Worm (Caenorhabditis elegans) whole organism, L1 larva: Measurements from ENCODE around the gene nlp-25.

Experiments
- C34B4.2 ChIP-seq: sonication (generic microtip); optimal IDR thresholded peaks from 2 replicates; lab custom pipeline; 2017; ENCODE audit warnings: mild to moderate bottlenecking, missing genetic modification characterization, missing compliant biosample characterization
- aly-2 ChIP-seq: fragments of 150-350 bp; optimal IDR thresholded peaks from 2 replicates; lab custom pipeline; 2014; ENCODE audit warnings: missing biosample characterization, missing genetic modification characterization
- blmp-1 ChIP-seq: fragments of 150-350 bp; optimal IDR thresholded peaks from 2 replicates; lab custom pipeline; 2014; ENCODE audit warnings: missing biosample characterization, missing genetic modification characterization
- ceh-88 ChIP-seq: fragments of 200-800 bp; sonication (Bioruptor generic); IDR thresholded peaks from 2 replicates; pipeline ENCODE4 v1.3.6; 2022; ENCODE audit warnings: missing genetic modification characterization, missing compliant biosample characterization
- ceh-90 ChIP-seq: sonication (generic microtip); optimal IDR thresholded peaks from 2 replicates; lab custom pipeline; 2016; ENCODE audit warnings: missing genetic modification characterization, missing compliant biosample characterization
- ces-1 ChIP-seq: fragments of 150-350 bp; optimal IDR thresholded peaks from 2 replicates; lab custom pipeline; 2014; ENCODE audit warnings: missing biosample characterization, missing genetic modification reagents, missing genetic modification characterization
- dpl-1 ChIP-seq, 3 experiments: fragments of 150-350 bp in 2 of 3; sonication (generic microtip) in 1 of 3; optimal IDR thresholded peaks; 2 replicates each; lab custom pipeline; 2014 to 2017; ENCODE audit warnings: missing biosample characterization in 3 of 3, missing genetic modification characterization in 3 of 3, missing genetic modification reagents in 3 of 3
- efl-1 ChIP-seq, 4 experiments: fragments of 150-350 bp; optimal IDR thresholded peaks in 3 of 4; peaks in 1 of 4; 1 replicate in 1 of 4; 2 replicates in 3 of 4; lab custom pipeline; 2014; ENCODE audit warnings: missing biosample characterization in 2 of 4, missing genetic modification characterization in 2 of 4, missing genetic modification reagents in 2 of 4
- egl-27 ChIP-seq, 2 experiments: fragments of 150-350 bp in 1 of 2; sonication (generic microtip); optimal IDR thresholded peaks; 3 replicates each; lab custom pipeline; 2017 to 2018; ENCODE audit warnings: missing biosample characterization in 2 of 2, missing genetic modification characterization in 2 of 2, missing genetic modification reagents in 2 of 2
- elt-3 ChIP-seq, 6 experiments: fragments of 150-350 bp in 1 of 6; sonication (generic microtip); optimal IDR thresholded peaks; 2 replicates each; lab custom pipeline; 2017 to 2018; ENCODE audit warnings: missing biosample characterization in 6 of 6, missing genetic modification characterization in 6 of 6, inconsistent platforms in 1 of 6
- ets-5 ChIP-seq: fragments of 200-800 bp; sonication (Bioruptor generic); IDR thresholded peaks from 2 replicates; pipeline ENCODE4 v1.3.6; 2022; ENCODE audit warnings: missing genetic modification characterization, missing compliant biosample characterization
- fkh-10 ChIP-seq: sonication (generic microtip); optimal IDR thresholded peaks from 2 replicates; lab custom pipeline; 2017; ENCODE audit warnings: missing biosample characterization, missing genetic modification reagents, missing genetic modification characterization
- fkh-4 ChIP-seq: sonication (generic microtip); optimal IDR thresholded peaks from 2 replicates; lab custom pipeline; 2016; ENCODE audit warnings: missing compliant biosample characterization, missing genetic modification characterization, borderline replicate concordance
- grh-1 ChIP-seq: fragments of 200-800 bp; sonication (Bioruptor generic); IDR thresholded peaks from 2 replicates; pipeline ENCODE4 v1.3.6; 2022; ENCODE audit warnings: missing genetic modification reagents, missing genetic modification characterization, missing compliant biosample characterization
- hlh-17 ChIP-seq: fragments of 200-800 bp; sonication (Bioruptor generic); optimal IDR thresholded peaks from 2 replicates; lab custom pipeline; 2018; ENCODE audit warnings: missing genetic modification characterization, mild to moderate bottlenecking, missing compliant biosample characterization, moderate library complexity, borderline replicate concordance
- hpl-2 ChIP-seq: fragments of 150-350 bp; optimal IDR thresholded peaks from 2 replicates; lab custom pipeline; 2014; ENCODE audit warnings: missing biosample characterization, missing genetic modification reagents, missing genetic modification characterization
- lin-13 ChIP-seq: fragments of 150-350 bp; optimal IDR thresholded peaks from 2 replicates; lab custom pipeline; 2014; ENCODE audit warnings: missing biosample characterization, missing genetic modification reagents, missing genetic modification characterization
- lin-35 ChIP-seq, 2 experiments: fragments of 150-350 bp; optimal IDR thresholded peaks; 2 replicates each; lab custom pipeline; 2014; ENCODE audit warnings: missing biosample characterization in 2 of 2, missing genetic modification characterization in 2 of 2, missing genetic modification reagents in 2 of 2
- mdl-1 ChIP-seq, 2 experiments: fragments of 150-350 bp; optimal IDR thresholded peaks; 2 replicates each; lab custom pipeline; 2014 to 2017; ENCODE audit warnings: missing biosample characterization in 2 of 2, missing genetic modification characterization in 2 of 2, inconsistent platforms in 1 of 2
- mef-2 ChIP-seq: fragments of 150-350 bp; optimal IDR thresholded peaks from 2 replicates; lab custom pipeline; 2014; ENCODE audit warnings: missing biosample characterization, missing genetic modification characterization
- nhr-237 ChIP-seq: fragments of 150-350 bp; optimal IDR thresholded peaks from 2 replicates; lab custom pipeline; 2014; ENCODE audit warnings: missing biosample characterization, missing genetic modification characterization
- nhr-28 ChIP-seq: fragments of 150-350 bp; optimal IDR thresholded peaks from 2 replicates; lab custom pipeline; 2014; ENCODE audit warnings: missing biosample characterization, missing genetic modification characterization
- nhr-47 ChIP-seq: sonication (generic microtip); optimal IDR thresholded peaks from 2 replicates; lab custom pipeline; 2016; ENCODE audit warnings: mild to moderate bottlenecking, missing genetic modification characterization, moderate library complexity, missing compliant biosample characterization
- nhr-76 ChIP-seq: sonication (generic microtip); optimal IDR thresholded peaks from 2 replicates; lab custom pipeline; 2017; ENCODE audit warnings: missing biosample characterization, missing genetic modification characterization
- nhr-84 ChIP-seq: sonication (generic microtip); optimal IDR thresholded peaks from 2 replicates; lab custom pipeline; 2017; ENCODE audit warnings: missing biosample characterization, missing genetic modification characterization
- nhr-85 ChIP-seq: sonication (generic microtip); peaks from one replicate; lab custom pipeline; 2016; ENCODE audit warnings: missing genetic modification characterization, inconsistent platforms, missing compliant biosample characterization
- nhr-90 ChIP-seq: sonication (generic microtip); optimal IDR thresholded peaks from 2 replicates; lab custom pipeline; 2016; ENCODE audit warnings: mild to moderate bottlenecking, missing genetic modification characterization, missing compliant biosample characterization; ENCODE audit not compliant: poor library complexity
- pag-3 ChIP-seq: sonication (generic microtip); optimal IDR thresholded peaks from 2 replicates; lab custom pipeline; 2017; ENCODE audit warnings: missing genetic modification characterization, mild to moderate bottlenecking, missing compliant biosample characterization, antibody characterized with exemption, borderline replicate concordance; ENCODE audit not compliant: insufficient read depth
- pax-3 ChIP-seq: fragments of 200-800 bp; sonication (Bioruptor generic); optimal IDR thresholded peaks from 2 replicates; lab custom pipeline; 2018; ENCODE audit warnings: mild to moderate bottlenecking, missing genetic modification characterization, moderate library complexity, missing compliant biosample characterization
- pqm-1 ChIP-seq: sonication (generic microtip); optimal IDR thresholded peaks from 3 replicates; lab custom pipeline; 2017; ENCODE audit warnings: missing biosample characterization, missing genetic modification characterization
- sptf-1 ChIP-seq: fragments of 150-350 bp; optimal IDR thresholded peaks from 2 replicates; lab custom pipeline; 2014; ENCODE audit warnings: missing biosample characterization, missing genetic modification characterization
- swsn-7 ChIP-seq: sonication (generic microtip); optimal IDR thresholded peaks from 2 replicates; lab custom pipeline; 2016; ENCODE audit warnings: missing genetic modification characterization, missing compliant biosample characterization
- tbx-2 ChIP-seq: sonication (generic microtip); optimal IDR thresholded peaks from 2 replicates; lab custom pipeline; 2016; ENCODE audit warnings: missing genetic modification characterization, missing compliant biosample characterization
- unc-30 ChIP-seq: sonication (generic microtip); optimal IDR thresholded peaks from 2 replicates; lab custom pipeline; 2017; ENCODE audit warnings: missing biosample characterization, missing genetic modification characterization
- unc-86 ChIP-seq: sonication (generic microtip); optimal IDR thresholded peaks from 2 replicates; lab custom pipeline; 2016; ENCODE audit warnings: missing genetic modification characterization, missing compliant biosample characterization
- unc-98 ChIP-seq: fragments of 200-800 bp; sonication (Bioruptor generic); IDR thresholded peaks from 2 replicates; pipeline ENCODE4 v1.3.6; 2022; ENCODE audit warnings: missing genetic modification characterization, missing compliant biosample characterization
- xbp-1 ChIP-seq: sonication (generic microtip); optimal IDR thresholded peaks from 2 replicates; lab custom pipeline; 2016; ENCODE audit warnings: missing genetic modification characterization, missing compliant biosample characterization
- zag-1 ChIP-seq: fragments of 150-350 bp; optimal IDR thresholded peaks from 2 replicates; lab custom pipeline; 2014; ENCODE audit warnings: missing biosample characterization, missing genetic modification characterization
- zip-4 ChIP-seq: fragments of 200-800 bp; sonication (Bioruptor generic); optimal IDR thresholded peaks from 2 replicates; lab custom pipeline; 2018; ENCODE audit warnings: mild to moderate bottlenecking, missing genetic modification characterization, moderate library complexity, missing compliant biosample characterization
- ztf-11 ChIP-seq, 2 experiments: sonication (generic microtip); optimal IDR thresholded peaks; 2 replicates each; lab custom pipeline; 2016 to 2017; ENCODE audit warnings: missing genetic modification characterization in 2 of 2, missing biosample characterization in 1 of 2, missing compliant biosample characterization in 1 of 2

The nlp-25 gene

DNA sequence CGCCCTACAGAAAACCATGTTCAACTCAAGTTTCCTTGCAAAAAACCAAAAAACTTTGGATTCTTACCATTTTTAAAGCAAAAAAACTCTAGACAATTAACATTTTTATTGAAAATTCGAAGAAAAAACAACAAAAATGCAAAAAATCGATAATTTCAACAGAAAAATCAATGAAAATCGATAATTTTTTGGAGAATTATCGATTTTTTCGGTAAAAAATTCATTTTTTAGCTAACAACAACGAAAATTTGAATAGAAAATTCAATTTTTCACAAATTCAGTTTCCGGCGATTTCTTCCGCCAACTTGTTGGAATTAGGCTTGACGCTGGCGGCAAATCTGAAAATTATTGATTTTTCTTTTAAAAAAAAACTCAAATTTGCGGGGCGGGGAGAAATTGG, 27.0 kb downstream of the nlp-25 start:
- TF ChIP-seq mdl-1 (tag; optimal IDR thresholded peaks at IDR 0.05; lab: Kevin White, UChicago) (no peak), ces-1 (GFP tag; lab: Kevin White, UChicago) (no peak), hlh-17 (GFP tag; lab: Kevin White, UChicago) (no peak), C34B4.2 (tag; lab: Kevin White, UChicago) (no peak), xbp-1 (tag; lab: Kevin White, UChicago) (no peak), nhr-76 (tag; lab: Kevin White, UChicago) (no peak), dpl-1 (GFP tag; optimal IDR thresholded peaks at IDR 0.05; lab: Kevin White, UChicago) (no peak), lin-13 (GFP tag; lab: Kevin White, UChicago) (no peak), unc-86 (tag; lab: Kevin White, UChicago) (no peak), zag-1 (no peak)
- TF ChIP-seq, all 84 proteins: peak for 0

DNA sequence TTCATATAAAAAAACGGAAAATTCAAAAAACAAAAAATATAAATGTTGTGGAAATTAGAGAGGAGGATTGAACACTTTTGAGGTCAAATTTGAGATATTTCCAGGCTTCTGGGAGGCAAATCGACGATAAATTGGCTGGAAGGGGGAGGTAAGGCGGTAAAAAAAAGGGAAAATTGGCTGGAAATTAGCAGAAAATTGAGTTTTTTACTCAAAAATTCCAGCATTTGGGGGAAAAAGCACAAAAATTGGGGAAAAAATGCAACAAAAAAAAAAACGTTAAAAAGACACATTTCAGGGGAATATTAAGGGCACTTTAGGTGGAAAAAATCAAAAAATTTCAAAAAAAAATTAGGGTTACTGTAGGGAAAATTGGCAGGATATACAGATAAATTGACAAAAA, 28.2 kb downstream of the nlp-25 start:
- TF ChIP-seq lin-35 (GFP tag; optimal IDR thresholded peaks at IDR 0.05; lab: Kevin White, UChicago), result no peak
- peak; percentile 81 for TF ChIP-seq sptf-1 (tag; lab: Kevin White, UChicago)
- no peak for TF ChIP-seq pag-3 (tag; lab: Kevin White, UChicago)
- no peak for TF ChIP-seq elt-3 (tag; optimal IDR thresholded peaks at IDR 0.05; lab: Kevin White, UChicago)
- no peak for TF ChIP-seq ceh-90
- TF ChIP-seq unc-98 (GFP tag; lab: Robert Waterston, UW), result no peak
- no peak for TF ChIP-seq grh-1 (GFP tag; lab: Robert Waterston, UW)
- TF ChIP-seq efl-1 (optimal IDR thresholded peaks at IDR 0.05; lab: Kevin White, UChicago), result no peak
- TF ChIP-seq efl-1 (GFP tag; optimal IDR thresholded peaks at IDR 0.05 in 1 of 2; lab: Kevin White, UChicago), result peak in 1 of 2 experiments; percentile 79
- TF ChIP-seq nhr-90, result no peak

DNA sequence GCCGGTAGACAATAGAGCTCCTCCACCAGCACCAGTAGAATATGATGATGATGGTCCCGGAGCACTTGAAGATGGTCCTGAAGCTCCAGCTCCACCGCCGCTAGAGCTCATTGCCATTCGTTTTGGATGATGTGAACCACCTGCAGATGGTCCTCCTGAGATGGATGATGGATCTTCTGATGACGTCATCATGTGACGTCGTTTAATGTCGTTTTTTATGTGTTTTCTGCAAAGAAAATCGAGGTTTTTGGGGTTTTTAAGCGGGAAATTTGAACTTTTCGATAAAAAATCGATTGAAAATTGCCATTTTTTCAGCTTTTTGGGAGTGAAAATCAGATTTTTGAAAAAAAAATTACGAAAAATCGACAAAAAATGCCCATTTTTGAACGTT, 30.2 kb downstream of the nlp-25 start:
- TF ChIP-seq ces-1 (GFP tag; lab: Kevin White, UChicago) (no peak), nhr-28 (no peak), nhr-85 (peak; percentile 28), dpl-1 (GFP tag; optimal IDR thresholded peaks at IDR 0.05; lab: Kevin White, UChicago) (no peak), swsn-7 (tag; lab: Kevin White, UChicago) (no peak), efl-1 (optimal IDR thresholded peaks at IDR 0.05; lab: Kevin White, UChicago) (no peak), efl-1 (GFP tag; optimal IDR thresholded peaks at IDR 0.05 in 1 of 2; lab: Kevin White, UChicago) (no peak)
- TF ChIP-seq, all 84 proteins: peak for 1

DNA sequence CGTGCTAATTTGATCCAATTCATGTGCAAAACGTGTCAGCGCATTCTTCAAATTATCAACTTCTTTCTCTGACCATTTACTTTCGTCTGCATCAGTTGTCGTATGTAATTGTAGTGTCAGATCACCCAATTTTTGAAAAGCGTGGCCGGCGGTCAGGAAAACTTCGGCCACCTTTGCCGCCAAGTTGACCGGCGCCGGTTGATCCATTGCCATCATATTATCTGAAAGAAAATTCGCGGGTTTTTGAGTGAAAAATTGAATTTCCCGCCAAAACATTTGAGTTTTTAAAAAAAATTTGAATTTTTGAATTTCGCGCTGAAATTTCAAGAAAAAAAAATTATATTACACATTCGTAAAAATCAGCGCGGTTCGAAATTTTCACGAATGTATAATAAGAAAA, 31.9 kb downstream of the nlp-25 start:
- TF ChIP-seq nhr-90 (no peak), nhr-47 (tag; lab: Kevin White, UChicago) (no peak)
- TF ChIP-seq, all 84 proteins: peak for 0

DNA sequence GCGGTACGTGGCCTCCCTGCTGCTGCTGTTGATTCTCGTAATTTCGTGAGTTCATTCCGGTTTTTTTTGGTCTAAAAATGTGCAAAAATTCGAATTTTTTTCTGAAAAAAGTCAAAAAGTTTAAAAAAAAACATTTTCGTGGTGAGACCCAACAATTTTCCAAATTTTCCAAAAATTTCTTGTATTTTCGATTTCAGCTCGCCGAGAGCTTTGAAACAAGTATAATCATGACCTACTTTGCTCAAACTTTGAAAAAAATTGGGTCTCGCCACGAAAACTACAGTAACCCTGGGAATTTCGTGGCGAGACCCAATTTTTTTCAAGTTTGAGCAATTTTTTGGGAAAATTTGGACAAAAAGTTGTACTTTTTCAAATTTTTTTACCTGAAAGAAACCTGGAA, 34.8 kb downstream of the nlp-25 start, which contains the start of gene Y43F8C.6:
Gene Y43F8C.6, minus strand, starts transcription at position 101 of the 400 bp plus-strand sequence.
- TF ChIP-seq aly-2 (tag; lab: Kevin White, UChicago) (no peak), blmp-1 (no peak), nhr-85 (peak; percentile 47)

DNA sequence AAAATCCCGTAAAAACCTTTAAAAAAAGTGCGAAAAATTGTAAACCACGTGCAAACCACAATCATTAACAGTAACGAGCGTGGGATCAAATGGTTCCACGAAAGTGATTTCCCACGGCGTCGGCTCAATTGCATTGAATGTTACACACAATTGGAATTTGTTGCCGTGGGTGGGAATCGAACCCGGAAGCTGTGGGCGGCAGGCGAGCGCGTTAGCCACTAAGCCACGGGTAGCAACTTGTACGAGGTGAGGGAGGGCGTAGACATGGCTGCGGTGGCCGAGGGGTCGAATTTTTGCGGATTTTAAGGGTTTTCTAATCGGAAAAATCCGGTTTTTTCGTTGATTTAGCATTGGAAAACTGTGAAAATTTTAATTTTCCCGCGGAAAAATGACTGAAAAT, 37.0 kb downstream of the nlp-25 start:
- TF ChIP-seq egl-27 (tag; optimal IDR thresholded peaks at IDR 0.05; lab: Kevin White, UChicago) (no peak), fkh-10 (GFP tag; lab: Kevin White, UChicago) (no peak), hpl-2 (GFP tag; lab: Kevin White, UChicago) (peak; percentile 41), nhr-28 (no peak), nhr-85 (peak; percentile 79), zip-4 (GFP tag; lab: Kevin White, UChicago) (peak; percentile 69), fkh-4 (tag; lab: Kevin White, UChicago) (no peak), tbx-2 (tag; lab: Kevin White, UChicago) (peak; percentile 76), nhr-237 (peak; percentile 42), ceh-88 (GFP tag; lab: Robert Waterston, UW) (no peak), lin-35 (GFP tag; optimal IDR thresholded peaks at IDR 0.05; lab: Kevin White, UChicago) (peak; percentile 42 to 54), efl-1 (optimal IDR thresholded peaks at IDR 0.05; lab: Kevin White, UChicago) (peak; percentile 30 to 64), efl-1 (GFP tag; optimal IDR thresholded peaks at IDR 0.05 in 1 of 2; lab: Kevin White, UChicago) (peak; percentile 43 to 95), nhr-76 (tag; lab: Kevin White, UChicago) (peak; percentile 14), ztf-11 (tag; optimal IDR thresholded peaks at IDR 0.05; lab: Kevin White, UChicago) (peak in 1 of 2 experiments; percentile 64), nhr-84 (tag; lab: Kevin White, UChicago) (no peak), ceh-90 (no peak), pax-3 (tag; lab: Kevin White, UChicago) (peak; percentile 63), unc-98 (GFP tag; lab: Robert Waterston, UW) (peak; percentile 72), pqm-1 (tag; lab: Kevin White, UChicago) (no peak), mef-2 (tag; lab: Kevin White, UChicago) (no peak), unc-30 (tag; lab: Kevin White, UChicago) (no peak), swsn-7 (tag; lab: Kevin White, UChicago) (peak; percentile 77), ets-5 (GFP tag; lab: Robert Waterston, UW) (0 out of 2 replicates have a peak, but pooled peaks have one; percentile 71), grh-1 (GFP tag; lab: Robert Waterston, UW) (peak; percentile 62)
